Worm (Caenorhabditis elegans) whole organism, midembryonic: Measurements from ENCODE around the gene top-3.

Experiments used
- T22C8.4 ChIP-seq: fragments of 200-800 bp; sonication (Bioruptor generic); IDR thresholded peaks from 2 replicates; pipeline ENCODE4 v1.3.6; 2022; ENCODE audit warnings: missing genetic modification characterization, missing compliant biosample characterization
- cog-1 ChIP-seq: sonication (generic microtip); optimal IDR thresholded peaks from 2 replicates; lab custom pipeline; 2016; ENCODE audit warnings: missing genetic modification characterization, missing compliant biosample characterization
- flt-1 ChIP-seq: fragments of 200-800 bp; sonication (Bioruptor generic); IDR thresholded peaks from 2 replicates; pipeline ENCODE4 v1.3.6; 2022; ENCODE audit warnings: missing genetic modification characterization, missing compliant biosample characterization
- klf-2 ChIP-seq: fragments of 200-800 bp; sonication (Bioruptor generic); conservative IDR thresholded peaks from 2 replicates; pipeline ENCODE4 v1.3.6; 2022; ENCODE audit warnings: missing genetic modification reagents, missing genetic modification characterization, missing compliant biosample characterization
- med-1 ChIP-seq: sonication (generic microtip); optimal IDR thresholded peaks from 2 replicates; lab custom pipeline; 2017; ENCODE audit warnings: missing genetic modification characterization, mild to moderate bottlenecking, missing compliant biosample characterization, antibody characterized with exemption, missing genetic modification reagents; ENCODE audit not compliant: insufficient read depth
- ref-1 ChIP-seq: fragments of 200-800 bp; sonication (Bioruptor generic); conservative IDR thresholded peaks from 2 replicates; pipeline ENCODE4 v1.3.6; 2022; ENCODE audit warnings: missing genetic modification reagents, missing genetic modification characterization, missing compliant biosample characterization
- tab-1 ChIP-seq: fragments of 200-800 bp; sonication (Bioruptor generic); IDR thresholded peaks from 2 replicates; pipeline ENCODE4 v1.3.6; 2022; ENCODE audit warnings: missing genetic modification characterization, missing compliant biosample characterization
- ztf-23 ChIP-seq: fragments of 200-800 bp; sonication (Bioruptor generic); IDR thresholded peaks from 2 replicates; pipeline ENCODE4 v1.3.6; 2022; ENCODE audit warnings: missing genetic modification reagents, missing genetic modification characterization, missing compliant biosample characterization
- ztf-29 ChIP-seq: fragments of 200-800 bp; sonication (Bioruptor generic); IDR thresholded peaks from 2 replicates; pipeline ENCODE4 v1.3.6; 2022; ENCODE audit warnings: missing genetic modification reagents, missing genetic modification characterization, missing compliant biosample characterization

DNA sequence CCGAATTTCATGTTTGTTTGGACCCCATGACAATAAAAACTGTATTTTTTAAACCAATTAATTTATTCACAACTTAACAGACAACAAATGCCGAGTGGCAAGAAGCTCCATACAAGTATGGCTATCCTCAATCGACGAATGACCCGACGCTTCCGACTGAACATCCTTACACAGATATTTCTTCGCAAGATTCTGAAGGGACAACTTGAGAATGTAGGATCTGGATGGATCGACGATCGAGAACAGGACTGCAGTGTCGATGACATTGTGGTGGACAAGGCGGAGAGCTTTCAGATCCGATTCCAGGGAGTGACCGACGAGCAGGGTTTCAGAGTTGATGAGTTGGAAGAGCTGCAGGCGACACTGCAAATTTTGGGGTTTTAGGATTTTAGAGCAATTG lies 39.6 kb upstream of the top-3 start:
- TF ChIP-seq flt-1, result no peak
- TF ChIP-seq cog-1 (tag; lab: Kevin White, UChicago), result no peak
- no peak for TF ChIP-seq ref-1 (GFP tag; lab: Robert Waterston, UW)
- TF ChIP-seq T22C8.4 (GFP tag; lab: Robert Waterston, UW), result no peak
- no peak for TF ChIP-seq ztf-23 (GFP tag; lab: Robert Waterston, UW)
- TF ChIP-seq ztf-29 (GFP tag; lab: Robert Waterston, UW), result no peak
- no peak for TF ChIP-seq tab-1 (GFP tag; lab: Robert Waterston, UW)
- TF ChIP-seq med-1, result no peak
- no peak for TF ChIP-seq klf-2 (GFP tag; lab: Robert Waterston, UW)
